Worm (Caenorhabditis elegans): ENCODE measurements around the gene cnc-4.
A peak's percentile ranks its signal among the peaks of the same experiment; 100 is the strongest.

cnc-4 gene

ce11 chrV:1442042-1442441 lies 5.0 kb upstream of the cnc-4 start, which contains the start of gene cnc-11:
TSS of gene cnc-11 (plus strand) at chrV:1442342.
- TF ChIP-seq unc-130 (GFP tag; optimal IDR thresholded peaks at IDR 0.05) (no peak), daf-19 (GFP tag; conservative IDR thresholded peaks at IDR 0.05) (no peak), F44E2.7 (GFP tag; IDR thresholded peaks at IDR 0.05) (no peak), unc-62 (GFP tag; optimal IDR thresholded peaks at IDR 0.05 in 1 of 2) (peak in 1 of 2 experiments; percentile 65), unc-62 (tag; optimal IDR thresholded peaks at IDR 0.05) (no peak)

ce11 chrV:1444180-1444579 lies 2.8 kb upstream of the cnc-4 start, which contains the start of gene cnc-1:
TSS of gene cnc-1 (minus strand) at chrV:1444280.
- no peak for TF ChIP-seq nhr-25 (tag; optimal IDR thresholded peaks at IDR 0.05; ENCODE audit: borderline replicate concordance, insufficient read depth)
- TF ChIP-seq hmg-1.1 (GFP tag; IDR thresholded peaks at IDR 0.05) = no peak
- no peak for TF ChIP-seq ztf-7 (tag; optimal IDR thresholded peaks at IDR 0.05)
- TF ChIP-seq Y105C5A.15 (GFP tag; IDR thresholded peaks at IDR 0.05) = no peak
- TF ChIP-seq nhr-6 (tag; optimal IDR thresholded peaks at IDR 0.05) = no peak

ce11 chrV:1445081-1445480 lies 1.9 kb upstream of the cnc-4 start, which contains the start of gene cnc-5:
TSS of gene cnc-5 (plus strand) at chrV:1445381.
- TF ChIP-seq nhr-102 (tag; optimal IDR thresholded peaks at IDR 0.05) = no peak
- TF ChIP-seq zfp-2 (tag; optimal IDR thresholded peaks at IDR 0.05) = no peak
- TF ChIP-seq nhr-10 (tag; optimal IDR thresholded peaks at IDR 0.05) = no peak
- TF ChIP-seq lin-1 (GFP tag; IDR thresholded peaks at IDR 0.05) = no peak
- TF ChIP-seq dpl-1 (GFP tag; optimal IDR thresholded peaks at IDR 0.05) = no peak
- no peak for TF ChIP-seq Y105C5A.15 (GFP tag; IDR thresholded peaks at IDR 0.05)
- no peak for TF ChIP-seq skn-1 (tag; optimal IDR thresholded peaks at IDR 0.05)
- no peak for TF ChIP-seq fos-1 (tag; optimal IDR thresholded peaks at IDR 0.05)
- TF ChIP-seq dmd-9 (GFP tag; IDR thresholded peaks at IDR 0.05) = no peak
- TF ChIP-seq ceh-28 (tag; optimal IDR thresholded peaks at IDR 0.05) = no peak
- TF ChIP-seq dmd-8 (GFP tag; IDR thresholded peaks at IDR 0.05) = no peak
- no peak for TF ChIP-seq gei-8 (GFP tag; optimal IDR thresholded peaks at IDR 0.05)
- TF ChIP-seq ztf-7 (tag; optimal IDR thresholded peaks at IDR 0.05) = no peak
- no peak for TF ChIP-seq daf-8 (GFP tag; IDR thresholded peaks at IDR 0.05)
- no peak for TF ChIP-seq nhr-42 (GFP tag; IDR thresholded peaks at IDR 0.05)
- no peak for TF ChIP-seq nhr-28 (tag; optimal IDR thresholded peaks at IDR 0.05)
- TF ChIP-seq aha-1 (tag) = no peak
- no peak for TF ChIP-seq mxl-3 (GFP tag; optimal IDR thresholded peaks at IDR 0.05)

ce11 chrV:1447724-1448123 lies 729 bp downstream of the cnc-4 start, which contains the start of gene cnc-3:
TSS of gene cnc-3 (plus strand) at chrV:1448004.
- TF ChIP-seq T26A8.4 (GFP tag; IDR thresholded peaks at IDR 0.05) (peak; percentile 44), gei-8 (GFP tag; optimal IDR thresholded peaks at IDR 0.05) (no peak), daf-19 (GFP tag; conservative IDR thresholded peaks at IDR 0.05) (no peak), unc-62 (GFP tag; optimal IDR thresholded peaks at IDR 0.05 in 1 of 2) (peak in 1 of 2 experiments; percentile 85), unc-62 (tag; optimal IDR thresholded peaks at IDR 0.05) (no peak)

- TF ChIP-seq mxl-3 (GFP tag; optimal IDR thresholded peaks at IDR 0.05) (peak; percentile 37), skn-1 (tag; optimal IDR thresholded peaks at IDR 0.05) (no peak), php-3 (GFP tag; IDR thresholded peaks at IDR 0.05) (no peak), F10B5.3 (tag; optimal IDR thresholded peaks at IDR 0.05) (no peak), nhr-41 (GFP tag; IDR thresholded peaks at IDR 0.05) (no peak), mep-1 (tag; optimal IDR thresholded peaks at IDR 0.05) (no peak), attf-4 (tag; optimal IDR thresholded peaks at IDR 0.05) (no peak), nhr-111 (GFP tag; optimal IDR thresholded peaks at IDR 0.05) (no peak), F44E2.7 (GFP tag; IDR thresholded peaks at IDR 0.05) (no peak), nhr-6 (tag; optimal IDR thresholded peaks at IDR 0.05) (no peak), hlh-30 (tag; optimal IDR thresholded peaks at IDR 0.05; ENCODE audit: insufficient read depth) (peak; percentile 2)
Observed at ce11 chrV:1450160-1450559, 3.2 kb downstream of the cnc-4 start, which contains the start of gene cnc-2. TSS of gene cnc-2 (minus strand) at chrV:1450183.
